Fruit fly (Drosophila melanogaster) whole organism, embryonic: Measurements from ENCODE around the gene Cyt-b5-r.

Experiments
- BEAF-32 ChIP-seq: fragments of 200-800 bp; sonication (Bioruptor generic); optimal IDR thresholded peaks from 3 replicates; lab custom pipeline; 2017; ENCODE audit warnings: missing biosample characterization, missing genetic modification characterization, mild to moderate bottlenecking, moderate library complexity, missing genetic modification reagents
- C15 ChIP-seq: fragments of 200-800 bp; sonication (Bioruptor generic); IDR thresholded peaks from 3 replicates; pipeline ENCODE4 v1.3.6; 2022; ENCODE audit warnings: missing biosample characterization, missing genetic modification characterization
- CG10654 ChIP-seq: fragments of 200-800 bp; sonication (Bioruptor generic); optimal IDR thresholded peaks from 2 replicates; lab custom pipeline; 2016; ENCODE audit warnings: missing biosample characterization, missing genetic modification characterization
- CG11398 ChIP-seq: fragments of 200-800 bp; sonication (Bioruptor generic); optimal IDR thresholded peaks from 2 replicates; lab custom pipeline; 2016; ENCODE audit warnings: missing biosample characterization, missing genetic modification characterization
- CG11504 ChIP-seq: fragments of 200-800 bp; sonication (Bioruptor generic); optimal IDR thresholded peaks from 3 replicates; lab custom pipeline; 2019; ENCODE audit warnings: missing biosample characterization, mild to moderate bottlenecking, missing genetic modification characterization, moderate library complexity
- CG11723 ChIP-seq: fragments of 200-800 bp; sonication (Bioruptor generic); optimal IDR thresholded peaks from 2 replicates; lab custom pipeline; 2017; ENCODE audit warnings: missing biosample characterization, mild to moderate bottlenecking, missing genetic modification characterization
- CG12299 ChIP-seq: fragments of 200-800 bp; sonication (Bioruptor generic); optimal IDR thresholded peaks from 2 replicates; lab custom pipeline; 2018; ENCODE audit warnings: missing biosample characterization, mild to moderate bottlenecking, missing genetic modification characterization
- CG14860 ChIP-seq: fragments of 200-800 bp; sonication (Bioruptor generic); IDR thresholded peaks from 3 replicates; pipeline ENCODE4 v1.3.6; 2022; ENCODE audit warnings: missing biosample characterization, missing genetic modification characterization; ENCODE audit not compliant: partially characterized antibody
- CG14965 ChIP-seq: fragments of 200-800 bp; sonication (Bioruptor generic); optimal IDR thresholded peaks from 2 replicates; lab custom pipeline; 2016; ENCODE audit warnings: missing biosample characterization, missing genetic modification characterization, borderline replicate concordance
- CG15073 ChIP-seq: fragments of 200-800 bp; sonication (Bioruptor generic); optimal IDR thresholded peaks from 2 replicates; lab custom pipeline; 2016; ENCODE audit warnings: missing biosample characterization, missing genetic modification characterization
- CG15696 ChIP-seq: fragments of 200-800 bp; sonication (Bioruptor generic); optimal IDR thresholded peaks from 2 replicates; lab custom pipeline; 2019; ENCODE audit warnings: missing biosample characterization, mild to moderate bottlenecking, missing genetic modification characterization, moderate library complexity
- CG17328 ChIP-seq: fragments of 200-800 bp; sonication (Bioruptor generic); IDR thresholded peaks from 2 replicates; pipeline ENCODE4 v1.3.6; 2022; ENCODE audit warnings: missing biosample characterization, missing genetic modification characterization
- CG17568 ChIP-seq: fragments of 200-800 bp; sonication (Bioruptor generic); optimal IDR thresholded peaks from 2 replicates; lab custom pipeline; 2018; ENCODE audit warnings: missing biosample characterization, mild to moderate bottlenecking, missing genetic modification characterization, moderate library complexity
- CG1792 ChIP-seq: fragments of 200-800 bp; sonication (Bioruptor generic); optimal IDR thresholded peaks from 2 replicates; lab custom pipeline; 2016; ENCODE audit warnings: missing biosample characterization, missing genetic modification characterization
- CG2875 ChIP-seq: fragments of 200-800 bp; sonication (Bioruptor generic); optimal IDR thresholded peaks from 2 replicates; lab custom pipeline; 2017; ENCODE audit warnings: missing biosample characterization, mild to moderate bottlenecking, missing genetic modification characterization, missing genetic modification reagents
- CG3726 ChIP-seq: fragments of 200-800 bp; sonication (Bioruptor generic); IDR thresholded peaks from 3 replicates; pipeline ENCODE4, ENCODE4 v1.3.6; 2022; ENCODE audit warnings: missing biosample characterization, missing genetic modification characterization
- CG6175 ChIP-seq: fragments of 200-800 bp; sonication (Bioruptor generic); IDR thresholded peaks from 3 replicates; pipeline ENCODE4 v1.3.6; 2022; ENCODE audit warnings: missing biosample characterization, missing genetic modification characterization
- CG6791 ChIP-seq: fragments of 200-800 bp; sonication (Bioruptor generic); IDR thresholded peaks from 3 replicates; pipeline ENCODE4 v1.3.6; 2022; ENCODE audit warnings: missing biosample characterization, missing genetic modification characterization; ENCODE audit not compliant: partially characterized antibody
- CG7372 ChIP-seq: fragments of 200-800 bp; sonication (Bioruptor generic); IDR thresholded peaks from 2 replicates; pipeline ENCODE4 v1.3.6; 2022; ENCODE audit warnings: missing biosample characterization, missing genetic modification characterization
- CG7556 ChIP-seq: fragments of 200-800 bp; sonication (Bioruptor generic); optimal IDR thresholded peaks from 2 replicates; lab custom pipeline; 2017; ENCODE audit warnings: missing biosample characterization, mild to moderate bottlenecking, missing genetic modification characterization
- CG8924 ChIP-seq: fragments of 200-800 bp; optimal IDR thresholded peaks from 3 replicates; lab custom pipeline; 2019; ENCODE audit warnings: missing biosample characterization, mild to moderate bottlenecking, missing genetic modification characterization, moderate library complexity
- Dip3 ChIP-seq: fragments of 200-800 bp; sonication (Bioruptor generic); optimal IDR thresholded peaks from 3 replicates; lab custom pipeline; 2016; ENCODE audit warnings: missing biosample characterization, missing genetic modification characterization
- Dll ChIP-seq: fragments of 200-800 bp; sonication (Bioruptor generic); IDR thresholded peaks from 4 replicates; pipeline ENCODE4 v1.3.6; 2022; ENCODE audit warnings: missing biosample characterization, missing genetic modification characterization; ENCODE audit not compliant: partially characterized antibody
- Ets65A ChIP-seq: fragments of 200-800 bp; sonication (Bioruptor generic); peaks from one replicate; lab custom pipeline; 2016; ENCODE audit warnings: missing biosample characterization, missing genetic modification characterization
- H2.0 ChIP-seq: fragments of 200-800 bp; sonication (Bioruptor generic); IDR thresholded peaks from 2 replicates; pipeline ENCODE4 v1.3.6; 2022; ENCODE audit warnings: missing biosample characterization, missing genetic modification characterization
- Max ChIP-seq: fragments of 200-800 bp; sonication (Bioruptor generic); optimal IDR thresholded peaks from 2 replicates; lab custom pipeline; 2016; ENCODE audit warnings: missing biosample characterization, mild to moderate bottlenecking, missing genetic modification characterization
- Med ChIP-seq: fragments of 200-800 bp; sonication (Bioruptor generic); peaks from one replicate; lab custom pipeline; 2016; ENCODE audit warnings: missing biosample characterization, missing genetic modification characterization, mild to moderate bottlenecking, inconsistent platforms, moderate library complexity
- Opbp ChIP-seq: fragments of 200-800 bp; sonication (Bioruptor generic); IDR thresholded peaks from 3 replicates; pipeline ENCODE4 v1.3.6; 2022; ENCODE audit warnings: missing biosample characterization, missing genetic modification characterization; ENCODE audit not compliant: partially characterized antibody
- Sin3A ChIP-seq: fragments of >200 bp; optimal IDR thresholded peaks from 2 replicates; lab custom pipeline; 2018
- Sry-β ChIP-seq: fragments of 200-800 bp; sonication (Bioruptor generic); optimal IDR thresholded peaks from 2 replicates; lab custom pipeline; 2018; ENCODE audit warnings: missing biosample characterization, mild to moderate bottlenecking, missing genetic modification characterization, moderate library complexity
- abd-A ChIP-seq: fragments of 200-800 bp; sonication (Bioruptor generic); optimal IDR thresholded peaks from 3 replicates; lab custom pipeline; 2019; ENCODE audit warnings: missing biosample characterization, mild to moderate bottlenecking, missing genetic modification characterization, moderate library complexity
- ara ChIP-seq: fragments of 200-800 bp; sonication (Bioruptor generic); IDR thresholded peaks from 2 replicates; pipeline ENCODE4 v1.3.6; 2022; ENCODE audit warnings: missing biosample characterization, missing genetic modification characterization
- cad ChIP-seq: fragments of >200 bp; optimal IDR thresholded peaks from 2 replicates; lab custom pipeline; 2017; ENCODE audit warnings: missing biosample characterization, missing genetic modification characterization
- crol ChIP-seq: fragments of 200-800 bp; sonication (Bioruptor generic); IDR thresholded peaks from 2 replicates; pipeline ENCODE4 v1.3.6; 2022; ENCODE audit warnings: missing biosample characterization, missing genetic modification characterization
- crp ChIP-seq, 2 experiments: fragments of 200-800 bp; sonication (Bioruptor generic); optimal IDR thresholded peaks; 2 replicates in 1 of 2; 3 replicates in 1 of 2; lab custom pipeline; 2017; ENCODE audit warnings: missing biosample characterization in 2 of 2, missing genetic modification characterization in 2 of 2, mild to moderate bottlenecking in 1 of 2, moderate library complexity in 1 of 2
- exex ChIP-seq: fragments of 200-800 bp; sonication (Bioruptor generic); optimal IDR thresholded peaks from 4 replicates; lab custom pipeline; 2018; ENCODE audit warnings: missing biosample characterization, mild to moderate bottlenecking, missing genetic modification characterization, moderate library complexity
- gsb-n ChIP-seq: fragments of 200-800 bp; sonication (Bioruptor generic); optimal IDR thresholded peaks from 3 replicates; lab custom pipeline; 2018; ENCODE audit warnings: missing biosample characterization, mild to moderate bottlenecking, missing genetic modification characterization
- her ChIP-seq: fragments of 200-800 bp; sonication (Bioruptor generic); optimal IDR thresholded peaks from 2 replicates; lab custom pipeline; 2016; ENCODE audit warnings: missing biosample characterization, missing genetic modification characterization
- insv ChIP-seq, 2 experiments: fragments of 200-800 bp; sonication (Bioruptor generic); optimal IDR thresholded peaks; 3 replicates each; lab custom pipeline; 2016 to 2018; ENCODE audit warnings: missing biosample characterization in 2 of 2, missing genetic modification characterization in 2 of 2
- kay ChIP-seq: fragments of 200-800 bp; sonication (Bioruptor generic); optimal IDR thresholded peaks from 2 replicates; lab custom pipeline; 2016; ENCODE audit warnings: missing biosample characterization, missing genetic modification characterization
- lov ChIP-seq, 2 experiments: fragments of 200-800 bp in 1 of 2; fragments of >200 bp in 1 of 2; sonication (Bioruptor generic) in 1 of 2; IDR thresholded peaks in 1 of 2; optimal IDR thresholded peaks in 1 of 2; 2 replicates in 1 of 2; 3 replicates in 1 of 2; pipeline versions ENCODE4 v1.3.6 to Lab custom; 2017 to 2022; ENCODE audit warnings: missing biosample characterization in 1 of 2, missing genetic modification characterization in 1 of 2
- otp ChIP-seq: fragments of 200-800 bp; sonication (Bioruptor generic); IDR thresholded peaks from 3 replicates; pipeline ENCODE4, ENCODE4 v1.3.6; 2022; ENCODE audit warnings: missing biosample characterization, missing genetic modification characterization
- phol ChIP-seq: fragments of 200-800 bp; sonication (Bioruptor generic); optimal IDR thresholded peaks from 3 replicates; lab custom pipeline; 2018; ENCODE audit warnings: missing biosample characterization, mild to moderate bottlenecking, missing genetic modification characterization, moderate library complexity
- pros ChIP-seq: fragments of 200-800 bp; sonication (Bioruptor generic); optimal IDR thresholded peaks from 3 replicates; lab custom pipeline; 2019; ENCODE audit warnings: missing biosample characterization, mild to moderate bottlenecking, missing genetic modification characterization, moderate library complexity
- schlank ChIP-seq: fragments of 200-800 bp; sonication (Bioruptor generic); optimal IDR thresholded peaks from 2 replicates; lab custom pipeline; 2018; ENCODE audit warnings: missing biosample characterization, mild to moderate bottlenecking, missing genetic modification characterization
- slp2 ChIP-seq: fragments of 200-800 bp; sonication (Bioruptor generic); optimal IDR thresholded peaks from 2 replicates; lab custom pipeline; 2016; ENCODE audit warnings: missing biosample characterization, missing genetic modification characterization
- sr ChIP-seq: fragments of 200-800 bp; sonication (Bioruptor generic); IDR thresholded peaks from 3 replicates; pipeline ENCODE4 v1.3.6; 2022; ENCODE audit warnings: missing biosample characterization, missing genetic modification characterization
- tx ChIP-seq: fragments of 200-800 bp; sonication (Bioruptor generic); optimal IDR thresholded peaks from 2 replicates; lab custom pipeline; 2016; ENCODE audit warnings: missing biosample characterization, missing genetic modification characterization
- vnd ChIP-seq: fragments of 200-800 bp; sonication (Bioruptor generic); IDR thresholded peaks from 3 replicates; pipeline ENCODE4 v1.3.6; 2022; ENCODE audit warnings: missing biosample characterization, missing genetic modification characterization; ENCODE audit not compliant: partially characterized antibody
- wor ChIP-seq: fragments of 200-800 bp; sonication (Bioruptor generic); IDR thresholded peaks from 2 replicates; pipeline ENCODE4 v1.3.6; 2022; ENCODE audit warnings: missing biosample characterization, missing genetic modification characterization

Cyt-b5-r gene

DNA sequence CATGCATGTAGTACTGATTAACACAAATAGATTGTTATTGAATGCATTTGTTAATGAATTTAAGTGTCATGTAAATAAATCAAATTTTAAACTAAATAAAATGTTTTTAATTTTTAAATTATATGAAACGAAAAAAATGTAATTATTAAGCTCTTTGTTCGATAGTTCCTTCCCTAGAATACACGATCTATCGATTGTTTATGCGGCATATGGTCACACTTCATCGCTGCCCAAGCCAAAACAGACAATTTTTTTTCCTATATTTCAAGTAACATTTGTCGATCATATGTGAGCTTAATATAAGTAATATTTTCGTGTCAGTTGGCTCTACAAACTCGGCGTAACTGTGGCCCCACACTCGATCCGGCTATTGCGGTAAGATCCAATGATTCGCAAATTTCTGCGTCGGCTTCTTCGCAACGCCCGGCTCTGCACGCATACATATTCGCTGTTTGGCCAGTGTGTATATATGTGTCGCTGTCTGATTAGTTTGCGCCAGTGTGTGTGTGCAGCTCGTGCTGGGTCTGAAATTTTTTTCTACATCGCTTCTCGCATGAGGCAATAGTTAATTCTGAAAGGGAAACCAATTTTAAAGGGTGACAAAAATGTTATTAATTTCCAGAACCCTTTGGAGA lies 36.5 kb upstream of the Cyt-b5-r start, which contains the start of gene AspRS-m (continued):
- TF ChIP-seq CG12299 (tag; lab: Kevin White, UChicago) (no peak), CG2875 (GFP tag; lab: Kevin White, UChicago) (no peak), kay (GFP tag; lab: Kevin White, UChicago) (no peak), CG1792 (GFP tag; lab: Kevin White, UChicago) (no peak), CG17568 (GFP tag; lab: Kevin White, UChicago) (no peak), crol (GFP tag; lab: Robert Waterston, UW) (no peak), H2.0 (GFP tag; lab: Robert Waterston, UW) (peak; percentile 20; the same call in 1 of the 2 replicates), CG8924 (no peak), CG15696 (tag; lab: Kevin White, UChicago) (peak; percentile 33), CG3726 (GFP tag; lab: Robert Waterston, UW) (no peak), Dip3 (GFP tag; lab: Kevin White, UChicago) (no peak), CG10654 (GFP tag; lab: Kevin White, UChicago) (no peak), Ets65A (GFP tag; lab: Kevin White, UChicago) (no peak), Med (peak; percentile 75), CG11504 (tag; lab: Kevin White, UChicago) (no peak), CG14965 (GFP tag; lab: Kevin White, UChicago) (no peak), her (GFP tag; lab: Kevin White, UChicago) (no peak), abd-A (tag; lab: Kevin White, UChicago) (no peak), CG6791 (peak; percentile 87), CG11398 (GFP tag; lab: Kevin White, UChicago) (no peak), crp (GFP tag; optimal IDR thresholded peaks at IDR 0.05; lab: Kevin White, UChicago) (no peak), Max (GFP tag; lab: Kevin White, UChicago) (no peak), CG11723 (GFP tag; lab: Kevin White, UChicago) (no peak), pros (GFP tag; lab: Kevin White, UChicago) (no peak), insv (GFP tag; optimal IDR thresholded peaks at IDR 0.05; lab: Kevin White, UChicago) (peak in 1 of 2 experiments; percentile 40), CG7556 (GFP tag; lab: Kevin White, UChicago) (no peak), Sin3A (peak; percentile 45), Sry-β (no peak), CG14860 (GFP tag; lab: Robert Waterston, UW) (peak; percentile 83), cad (GFP tag; lab: Kevin White, UChicago) (no peak), otp (GFP tag; lab: Robert Waterston, UW) (no peak), slp2 (GFP tag; lab: Kevin White, UChicago) (no peak), BEAF-32 (GFP tag; lab: Kevin White, UChicago) (peak; percentile 88), lov (optimal IDR thresholded peaks at IDR 0.05; lab: Kevin White, UChicago) (no peak), lov (GFP tag; IDR thresholded peaks at IDR 0.05; lab: Robert Waterston, UW) (no peak), exex (tag; lab: Kevin White, UChicago) (no peak), wor (GFP tag; lab: Robert Waterston, UW) (no peak), vnd (GFP tag; lab: Robert Waterston, UW) (peak; percentile 88), sr (no peak), CG7372 (GFP tag; lab: Robert Waterston, UW) (no peak), CG17328 (no peak), CG15073 (GFP tag; lab: Kevin White, UChicago) (no peak), tx (GFP tag; lab: Kevin White, UChicago) (no peak), Dll (GFP tag; lab: Robert Waterston, UW) (peak; percentile 89), schlank (tag; lab: Kevin White, UChicago) (no peak), phol (no peak), ara (no peak), gsb-n (tag; lab: Kevin White, UChicago) (no peak), C15 (GFP tag; lab: Robert Waterston, UW) (no peak), Opbp (GFP tag; lab: Robert Waterston, UW) (peak; percentile 88; the same call in 2 of the 3 replicates), CG6175 (GFP tag; lab: Robert Waterston, UW) (no peak)
